Worm (Caenorhabditis elegans) whole organism, young adult: ENCODE results near the gene gly-3.

ENCODE experiments used
- atf-7 ChIP-seq: sonication (generic microtip); optimal IDR thresholded peaks from 2 replicates; lab custom pipeline; 2017; ENCODE audit warnings: mild to moderate bottlenecking, missing genetic modification characterization, missing compliant biosample characterization
- ceh-79 ChIP-seq: sonication (generic microtip); optimal IDR thresholded peaks from 2 replicates; lab custom pipeline; 2017; ENCODE audit warnings: mild to moderate bottlenecking, missing genetic modification characterization, missing compliant biosample characterization
- fkh-3 ChIP-seq: sonication (generic microtip); optimal IDR thresholded peaks from 2 replicates; lab custom pipeline; 2016; ENCODE audit warnings: mild to moderate bottlenecking, missing genetic modification characterization, missing compliant biosample characterization
- hsf-1 ChIP-seq: fragments of 200-800 bp; sonication (Bioruptor generic); IDR thresholded peaks from 2 replicates; pipeline ENCODE4 v1.3.6; 2022; ENCODE audit warnings: missing genetic modification reagents, missing genetic modification characterization, missing compliant biosample characterization
- let-526 ChIP-seq: fragments of 200-800 bp; sonication (Bioruptor generic); IDR thresholded peaks from 2 replicates; pipeline ENCODE4 v1.3.6; 2022; ENCODE audit warnings: missing genetic modification reagents, missing genetic modification characterization, missing compliant biosample characterization
- madf-8 ChIP-seq: fragments of 200-800 bp; sonication (Bioruptor generic); conservative IDR thresholded peaks from 2 replicates; pipeline ENCODE4 v1.3.6; 2022; ENCODE audit warnings: missing genetic modification reagents, missing genetic modification characterization, missing compliant biosample characterization
- snpc-1.1 ChIP-seq: sonication (generic microtip); optimal IDR thresholded peaks from 2 replicates; lab custom pipeline; 2017; ENCODE audit warnings: missing genetic modification characterization, mild to moderate bottlenecking, missing compliant biosample characterization, antibody characterized with exemption, moderate library complexity, missing genotype, missing genetic modification reagents; ENCODE audit not compliant: insufficient read depth
- unc-62 ChIP-seq: fragments of 150-350 bp; optimal IDR thresholded peaks from 2 replicates; lab custom pipeline; 2014; ENCODE audit warnings: missing biosample characterization, missing genetic modification reagents, missing genetic modification characterization

DNA sequence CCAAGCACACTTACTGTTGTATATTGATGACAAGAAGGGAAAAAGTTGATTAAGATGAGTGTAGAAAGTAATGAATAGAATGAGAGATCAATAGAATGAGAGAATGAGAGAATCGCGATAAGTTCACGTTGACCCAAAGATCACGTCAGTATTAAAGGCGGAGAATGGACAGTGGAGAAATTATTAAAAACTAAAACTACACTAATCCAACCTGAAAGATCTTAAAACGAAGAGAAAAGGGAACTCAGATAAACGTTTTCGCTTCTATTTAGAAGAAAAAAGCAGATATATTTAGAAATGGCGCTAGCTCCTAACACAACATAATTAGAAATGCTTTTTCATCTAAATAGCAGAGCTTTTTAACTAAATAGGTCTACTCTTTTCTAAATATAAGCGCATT lies 35.6 kb upstream of the gly-3 start, which contains the start of gene let-754:
- TF ChIP-seq fkh-3 (tag; lab: Kevin White, UChicago) (no peak), madf-8 (GFP tag; lab: Robert Waterston, UW) (no peak), let-526 (GFP tag; lab: Robert Waterston, UW) (no peak), snpc-1.1 (tag; lab: Kevin White, UChicago) (no peak), ceh-79 (tag; lab: Kevin White, UChicago) (no peak), atf-7 (tag; lab: Kevin White, UChicago) (no peak), hsf-1 (no peak), unc-62 (no peak)
